Worm (Caenorhabditis elegans) whole organism, L3 larva: ENCODE results near the gene srbc-23.

Experiments
- lin-15B ChIP-seq: fragments of 150-350 bp; optimal IDR thresholded peaks from 2 replicates; lab custom pipeline; 2014; ENCODE audit warnings: missing biosample characterization, missing genetic modification characterization
- mdl-1 ChIP-seq: fragments of 150-350 bp; optimal IDR thresholded peaks from 2 replicates; lab custom pipeline; 2014; ENCODE audit warnings: missing biosample characterization, missing genetic modification characterization
- nhr-11 ChIP-seq: fragments of 150-350 bp; optimal IDR thresholded peaks from 2 replicates; lab custom pipeline; 2014; ENCODE audit warnings: missing biosample characterization, missing genetic modification characterization
- unc-62 ChIP-seq: fragments of 150-350 bp; sonication (generic microtip); optimal IDR thresholded peaks from 4 replicates; lab custom pipeline; 2014; ENCODE audit warnings: missing biosample characterization, missing genetic modification reagents, missing genetic modification characterization

DNA sequence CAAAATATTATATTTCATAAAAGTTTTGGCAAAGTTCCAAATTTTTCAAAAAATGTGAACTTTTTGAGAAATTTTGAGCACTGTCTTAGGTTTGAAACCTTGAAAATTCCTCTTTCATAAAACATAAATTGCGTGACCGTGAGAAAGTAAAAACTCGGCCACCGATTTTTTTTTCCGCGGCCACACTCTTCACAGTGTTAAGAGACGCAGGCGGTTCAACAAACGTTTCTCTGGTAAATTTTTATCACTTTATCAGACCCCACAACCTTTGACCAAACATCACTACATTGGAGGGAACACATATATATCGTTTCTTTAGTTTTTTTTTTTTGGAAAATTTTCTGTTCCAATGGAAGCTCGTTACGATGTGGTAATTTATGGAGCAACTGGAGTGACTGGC is 30.9 kb upstream of the srbc-23 start, which contains the start of gene F22F7.2:
- TF ChIP-seq nhr-11 (no peak), lin-15B (tag; lab: Kevin White, UChicago) (no peak), mdl-1 (tag; lab: Kevin White, UChicago) (no peak), unc-62 (GFP tag; lab: Kevin White, UChicago) (no peak)
